Fruit fly (Drosophila melanogaster) whole organism, embryonic: ENCODE results near the gene Ppm1.

Source experiments
- ATbp ChIP-seq: fragments of 200-800 bp; sonication (Bioruptor generic); optimal IDR thresholded peaks from 2 replicates; lab custom pipeline; 2017; ENCODE audit warnings: missing biosample characterization, mild to moderate bottlenecking, missing genetic modification characterization, missing genetic modification reagents
- Adf1 ChIP-seq: fragments of 200-800 bp; sonication (Bioruptor generic); IDR thresholded peaks from 2 replicates; pipeline ENCODE4 v1.3.6; 2022; ENCODE audit warnings: missing biosample characterization, missing genetic modification characterization
- Atf-2 ChIP-seq: fragments of 200-800 bp; sonication (Bioruptor generic); optimal IDR thresholded peaks from 2 replicates; lab custom pipeline; 2016; ENCODE audit warnings: missing biosample characterization, missing genetic modification characterization
- Bgb ChIP-seq: fragments of 200-800 bp; sonication (Bioruptor generic); IDR thresholded peaks from 2 replicates; pipeline ENCODE4 v1.3.6; 2022; ENCODE audit warnings: missing biosample characterization, missing genetic modification characterization; ENCODE audit not compliant: partially characterized antibody
- CG10267 ChIP-seq: fragments of 200-800 bp; sonication (Bioruptor generic); optimal IDR thresholded peaks from 2 replicates; lab custom pipeline; 2018; ENCODE audit warnings: missing biosample characterization, mild to moderate bottlenecking, missing genetic modification characterization, moderate library complexity
- CG11085 ChIP-seq: fragments of 200-800 bp; sonication (Bioruptor generic); IDR thresholded peaks from 2 replicates; pipeline ENCODE4 v1.3.6; 2022; ENCODE audit warnings: missing biosample characterization, missing genetic modification characterization
- CG11456 ChIP-seq: fragments of 200-800 bp; sonication (Bioruptor generic); IDR thresholded peaks from 3 replicates; pipeline ENCODE4 v1.3.6; 2022; ENCODE audit warnings: missing biosample characterization, missing genetic modification characterization
- CG12071 ChIP-seq: fragments of 200-800 bp; sonication (Bioruptor generic); optimal IDR thresholded peaks from 3 replicates; lab custom pipeline; 2018; ENCODE audit warnings: missing biosample characterization, mild to moderate bottlenecking, missing genetic modification characterization
- CG12769 ChIP-seq: fragments of 200-800 bp; sonication (Bioruptor generic); optimal IDR thresholded peaks from 2 replicates; lab custom pipeline; 2019; ENCODE audit warnings: missing biosample characterization, mild to moderate bottlenecking, missing genetic modification characterization, moderate library complexity
- CG14965 ChIP-seq: fragments of 200-800 bp; sonication (Bioruptor generic); optimal IDR thresholded peaks from 2 replicates; lab custom pipeline; 2016; ENCODE audit warnings: missing biosample characterization, missing genetic modification characterization, borderline replicate concordance
- CG15269 ChIP-seq: fragments of 200-800 bp; sonication (Bioruptor generic); optimal IDR thresholded peaks from 2 replicates; lab custom pipeline; 2018; ENCODE audit warnings: missing biosample characterization, mild to moderate bottlenecking, missing genetic modification characterization, moderate library complexity
- CG16863 ChIP-seq: fragments of 200-800 bp; sonication (Bioruptor generic); optimal IDR thresholded peaks from 3 replicates; lab custom pipeline; 2016; ENCODE audit warnings: missing biosample characterization, missing genetic modification characterization
- CG17612 ChIP-seq: fragments of 200-800 bp; sonication (Bioruptor generic); IDR thresholded peaks from 2 replicates; pipeline ENCODE4 v1.3.6; 2022; ENCODE audit warnings: missing biosample characterization, missing genetic modification characterization
- CG32767 ChIP-seq: fragments of 200-800 bp; sonication (Bioruptor generic); IDR thresholded peaks from 2 replicates; pipeline ENCODE4 v1.3.6; 2022; ENCODE audit warnings: missing biosample characterization, missing genetic modification characterization
- CG32772 ChIP-seq: fragments of 200-800 bp; sonication (Bioruptor generic); IDR thresholded peaks from 2 replicates; pipeline ENCODE4 v1.3.6; 2022; ENCODE audit warnings: missing biosample characterization, missing genetic modification characterization
- CG33557 ChIP-seq: fragments of 200-800 bp; sonication (Bioruptor generic); optimal IDR thresholded peaks from 2 replicates; lab custom pipeline; 2019; ENCODE audit warnings: missing biosample characterization, mild to moderate bottlenecking, missing genetic modification characterization, moderate library complexity
- CG42726 ChIP-seq: fragments of 200-800 bp; sonication (Bioruptor generic); IDR thresholded peaks from 2 replicates; pipeline ENCODE4 v1.3.6; 2022; ENCODE audit warnings: missing biosample characterization, missing genetic modification characterization; ENCODE audit not compliant: partially characterized antibody
- CG6254 ChIP-seq: fragments of 200-800 bp; sonication (Bioruptor generic); optimal IDR thresholded peaks from 3 replicates; lab custom pipeline; 2017; ENCODE audit warnings: mild to moderate bottlenecking, missing biosample characterization, missing genetic modification reagents, missing genetic modification characterization
- CG7745 ChIP-seq: fragments of 200-800 bp; sonication (Bioruptor generic); optimal IDR thresholded peaks from 2 replicates; lab custom pipeline; 2018; ENCODE audit warnings: missing biosample characterization, mild to moderate bottlenecking, missing genetic modification characterization, moderate library complexity
- D19A ChIP-seq: fragments of 200-800 bp; optimal IDR thresholded peaks from 3 replicates; lab custom pipeline; 2019; ENCODE audit warnings: missing biosample characterization, mild to moderate bottlenecking, missing genetic modification characterization, moderate library complexity
- Dad ChIP-seq: fragments of 200-800 bp; sonication (Bioruptor generic); optimal IDR thresholded peaks from 3 replicates; lab custom pipeline; 2016; ENCODE audit warnings: missing biosample characterization, missing genetic modification characterization
- Dll ChIP-seq: fragments of 200-800 bp; sonication (Bioruptor generic); IDR thresholded peaks from 4 replicates; pipeline ENCODE4 v1.3.6; 2022; ENCODE audit warnings: missing biosample characterization, missing genetic modification characterization; ENCODE audit not compliant: partially characterized antibody
- Dp ChIP-seq: fragments of 200-800 bp; sonication (Bioruptor generic); optimal IDR thresholded peaks from 2 replicates; lab custom pipeline; 2018; ENCODE audit warnings: missing biosample characterization, mild to moderate bottlenecking, missing genetic modification characterization, moderate library complexity
- Eip74EF ChIP-seq, 2 experiments: fragments of 200-800 bp in 1 of 2; fragments of >200 bp in 1 of 2; sonication (Bioruptor generic) in 1 of 2; optimal IDR thresholded peaks; 2 replicates each; lab custom pipeline; 2017 to 2019; ENCODE audit warnings: missing biosample characterization in 2 of 2, missing genetic modification characterization in 2 of 2, mild to moderate bottlenecking in 1 of 2, moderate library complexity in 1 of 2
- Gug ChIP-seq: fragments of 200-800 bp; sonication (Bioruptor generic); IDR thresholded peaks from 4 replicates; pipeline ENCODE4 v1.3.6; 2022; ENCODE audit warnings: missing biosample characterization, missing genetic modification characterization
- Lpt ChIP-seq: fragments of >200 bp; optimal IDR thresholded peaks from 2 replicates; lab custom pipeline; 2018; ENCODE audit warnings: missing biosample characterization, missing genetic modification characterization
- Max ChIP-seq: fragments of 200-800 bp; sonication (Bioruptor generic); optimal IDR thresholded peaks from 2 replicates; lab custom pipeline; 2016; ENCODE audit warnings: missing biosample characterization, mild to moderate bottlenecking, missing genetic modification characterization
- Oli ChIP-seq: fragments of 200-800 bp; sonication (Bioruptor generic); optimal IDR thresholded peaks from 2 replicates; lab custom pipeline; 2018; ENCODE audit warnings: missing biosample characterization, mild to moderate bottlenecking, missing genetic modification characterization, moderate library complexity
- Rfx ChIP-seq: fragments of 200-800 bp; sonication (Bioruptor generic); IDR thresholded peaks from 2 replicates; pipeline ENCODE4 v1.3.6; 2022; ENCODE audit warnings: missing biosample characterization, missing genetic modification characterization
- ato ChIP-seq: fragments of 200-800 bp; sonication (Bioruptor generic); IDR thresholded peaks from 2 replicates; pipeline ENCODE4 v1.3.6; 2022; ENCODE audit warnings: missing biosample characterization, missing genetic modification characterization; ENCODE audit not compliant: partially characterized antibody
- az2 ChIP-seq: fragments of 200-800 bp; sonication (Bioruptor generic); optimal IDR thresholded peaks from 3 replicates; lab custom pipeline; 2016; ENCODE audit warnings: missing biosample characterization, missing genetic modification characterization
- bcd ChIP-seq: fragments of 200-800 bp; sonication (Bioruptor generic); optimal IDR thresholded peaks from 2 replicates; lab custom pipeline; 2017; ENCODE audit warnings: missing biosample characterization, mild to moderate bottlenecking, missing genetic modification characterization
- bsh ChIP-seq, 2 experiments: fragments of 200-800 bp; sonication (Bioruptor generic); optimal IDR thresholded peaks; 2 replicates each; lab custom pipeline; 2017 to 2018; ENCODE audit warnings: mild to moderate bottlenecking in 2 of 2, missing biosample characterization in 2 of 2, missing genetic modification characterization in 2 of 2, moderate library complexity in 1 of 2
- chif ChIP-seq, 2 experiments: fragments of 200-800 bp; sonication (Bioruptor generic); optimal IDR thresholded peaks; 3 replicates each; lab custom pipeline; 2016; ENCODE audit warnings: missing biosample characterization in 2 of 2, missing genetic modification characterization in 2 of 2
- crol ChIP-seq: fragments of 200-800 bp; sonication (Bioruptor generic); IDR thresholded peaks from 2 replicates; pipeline ENCODE4 v1.3.6; 2022; ENCODE audit warnings: missing biosample characterization, missing genetic modification characterization
- danr ChIP-seq: fragments of 200-800 bp; sonication (Bioruptor generic); IDR thresholded peaks from 2 replicates; pipeline ENCODE4 v1.3.6; 2022; ENCODE audit warnings: missing biosample characterization, missing genetic modification characterization
- her ChIP-seq: fragments of 200-800 bp; sonication (Bioruptor generic); optimal IDR thresholded peaks from 2 replicates; lab custom pipeline; 2016; ENCODE audit warnings: missing biosample characterization, missing genetic modification characterization
- ind ChIP-seq: fragments of 200-800 bp; sonication (Bioruptor generic); optimal IDR thresholded peaks from 3 replicates; lab custom pipeline; 2016; ENCODE audit warnings: missing biosample characterization, missing genetic modification characterization
- jing ChIP-seq: fragments of 200-800 bp; sonication (Bioruptor generic); optimal IDR thresholded peaks from 2 replicates; lab custom pipeline; 2018; ENCODE audit warnings: missing biosample characterization, mild to moderate bottlenecking, missing genetic modification characterization
- kay ChIP-seq: fragments of 200-800 bp; sonication (Bioruptor generic); optimal IDR thresholded peaks from 2 replicates; lab custom pipeline; 2016; ENCODE audit warnings: missing biosample characterization, missing genetic modification characterization
- knrl ChIP-seq: fragments of 200-800 bp; sonication (Bioruptor generic); IDR thresholded peaks from 3 replicates; pipeline ENCODE4 v1.3.6; 2022; ENCODE audit warnings: missing biosample characterization, missing genetic modification characterization; ENCODE audit not compliant: partially characterized antibody
- mld ChIP-seq: fragments of 200-800 bp; sonication (Bioruptor generic); IDR thresholded peaks from 3 replicates; pipeline ENCODE4 v1.3.6; 2022; ENCODE audit warnings: missing biosample characterization, missing genetic modification characterization; ENCODE audit not compliant: partially characterized antibody
- nerfin-2 ChIP-seq: fragments of 200-800 bp; sonication (Bioruptor generic); IDR thresholded peaks from 2 replicates; pipeline ENCODE4 v1.3.6; 2022; ENCODE audit warnings: missing biosample characterization, missing genetic modification characterization; ENCODE audit not compliant: partially characterized antibody
- p53 ChIP-seq: fragments of 200-800 bp; sonication (Bioruptor generic); optimal IDR thresholded peaks from 2 replicates; lab custom pipeline; 2016; ENCODE audit warnings: missing biosample characterization, missing genetic modification characterization
- peb ChIP-seq: fragments of 200-800 bp; sonication (Bioruptor generic); IDR thresholded peaks from 2 replicates; pipeline ENCODE4 v1.3.6; 2022; ENCODE audit warnings: missing biosample characterization, missing genetic modification characterization
- pho ChIP-seq: fragments of 200-800 bp; sonication (Bioruptor generic); optimal IDR thresholded peaks from 2 replicates; lab custom pipeline; 2016; ENCODE audit warnings: missing biosample characterization, missing genetic modification characterization
- sd ChIP-seq: fragments of 200-800 bp; sonication (Bioruptor generic); optimal IDR thresholded peaks from 3 replicates; lab custom pipeline; 2018; ENCODE audit warnings: missing biosample characterization, mild to moderate bottlenecking, missing genetic modification characterization, moderate library complexity
- sim ChIP-seq: fragments of 200-800 bp; sonication (Bioruptor generic); IDR thresholded peaks from 2 replicates; pipeline ENCODE4 v1.3.6; 2022; ENCODE audit warnings: missing biosample characterization, missing genetic modification characterization
- sisA ChIP-seq: fragments of 200-800 bp; sonication (Bioruptor generic); IDR thresholded peaks from 2 replicates; pipeline ENCODE4 v1.3.6; 2022; ENCODE audit warnings: missing biosample characterization, missing genetic modification characterization
- tx ChIP-seq: fragments of 200-800 bp; sonication (Bioruptor generic); optimal IDR thresholded peaks from 2 replicates; lab custom pipeline; 2016; ENCODE audit warnings: missing biosample characterization, missing genetic modification characterization

Ppm1 gene

dm6 chr3L:533807-534206 is 47.3 kb upstream of the Ppm1 start (continued):
- TF ChIP-seq Bgb (no peak), sd (tag; lab: Kevin White, UChicago) (no peak), CG16863 (GFP tag; lab: Kevin White, UChicago) (no peak), CG11085 (no peak), Atf-2 (GFP tag; lab: Kevin White, UChicago) (no peak), CG10267 (tag; lab: Kevin White, UChicago) (peak; percentile 12), CG7745 (tag; lab: Kevin White, UChicago) (no peak), crol (no peak), Dp (no peak), Gug (GFP tag; lab: Robert Waterston, UW) (0 out of 4 replicates have a peak, but pooled peaks have one; percentile 1), CG11456 (peak; percentile 65; the same call in 1 of the 3 replicates), ATbp (GFP tag; lab: Kevin White, UChicago) (no peak), sim (GFP tag; lab: Robert Waterston, UW) (no peak), peb (GFP tag; lab: Robert Waterston, UW) (no peak), bsh (GFP tag; optimal IDR thresholded peaks at IDR 0.05; lab: Kevin White, UChicago) (peak in 1 of 2 experiments; percentile 55), CG42726 (GFP tag; lab: Robert Waterston, UW) (no peak), tx (no peak), pho (GFP tag; lab: Kevin White, UChicago) (no peak), her (GFP tag; lab: Kevin White, UChicago) (no peak), CG17612 (GFP tag; lab: Robert Waterston, UW) (no peak), bcd (no peak), CG6254 (no peak), CG14965 (GFP tag; lab: Kevin White, UChicago) (no peak), CG33557 (GFP tag; lab: Kevin White, UChicago) (no peak), CG12769 (tag; lab: Kevin White, UChicago) (peak; percentile 10), knrl (peak; percentile 9; the same call in 1 of the 3 replicates), Rfx (peak; percentile 53), Eip74EF (GFP tag; optimal IDR thresholded peaks at IDR 0.05; lab: Kevin White, UChicago) (no peak), p53 (GFP tag; lab: Kevin White, UChicago) (no peak), danr (no peak), CG32772 (GFP tag; lab: Robert Waterston, UW) (no peak), Dad (GFP tag; lab: Kevin White, UChicago) (no peak), CG32767 (no peak), Dll (GFP tag; lab: Robert Waterston, UW) (peak; percentile 81), az2 (GFP tag; lab: Kevin White, UChicago) (no peak), jing (GFP tag; lab: Kevin White, UChicago) (no peak), D19A (no peak), ato (GFP tag; lab: Robert Waterston, UW) (no peak), Lpt (GFP tag; lab: Kevin White, UChicago) (no peak), sisA (GFP tag; lab: Robert Waterston, UW) (0 out of 2 replicates have a peak, but pooled peaks have one; percentile 14), nerfin-2 (GFP tag; lab: Robert Waterston, UW) (no peak), kay (GFP tag; lab: Kevin White, UChicago) (no peak), chif (GFP tag; optimal IDR thresholded peaks at IDR 0.05; lab: Kevin White, UChicago) (no peak), Max (GFP tag; lab: Kevin White, UChicago) (no peak), ind (GFP tag; lab: Kevin White, UChicago) (no peak), CG12071 (GFP tag; lab: Kevin White, UChicago) (no peak), CG15269 (tag; lab: Kevin White, UChicago) (no peak), Adf1 (GFP tag; lab: Robert Waterston, UW) (no peak), mld (GFP tag; lab: Robert Waterston, UW) (no peak), Oli (tag; lab: Kevin White, UChicago) (peak; percentile 3)
